Worm (Caenorhabditis elegans): ENCODE results near the gene srj-49.

ce11 chrV:2880356-2880755 lies 32.2 kb upstream of the srj-49 start:
- TF ChIP-seq akir-1 (GFP tag; optimal IDR thresholded peaks at IDR 0.05) (no peak), nhr-90 (tag; optimal IDR thresholded peaks at IDR 0.05) (no peak), snpc-1.3 (tag; optimal IDR thresholded peaks at IDR 0.05; ENCODE audit: insufficient read depth) (no peak), ZK185.1 (tag; optimal IDR thresholded peaks at IDR 0.05; ENCODE audit: poor library complexity, severe bottlenecking) (no peak), F55B11.4 (tag; optimal IDR thresholded peaks at IDR 0.05; ENCODE audit: borderline replicate concordance, insufficient read depth) (no peak), aptf-3 (GFP tag; IDR thresholded peaks at IDR 0.05) (no peak), rec-8 (tag; optimal IDR thresholded peaks at IDR 0.05) (no peak), snpc-4 (GFP tag; optimal IDR thresholded peaks at IDR 0.05) (no peak), snpc-4 (tag; optimal IDR thresholded peaks at IDR 0.05) (no peak), lir-1 (GFP tag; conservative IDR thresholded peaks at IDR 0.05) (no peak), T07F8.4 (tag; optimal IDR thresholded peaks at IDR 0.05) (no peak), ama-1 (optimal IDR thresholded peaks at IDR 0.05) (no peak), ama-1 (GFP tag; optimal IDR thresholded peaks at IDR 0.05) (no peak), zim-3 (tag; optimal IDR thresholded peaks at IDR 0.05) (no peak)
